Fruit fly (Drosophila melanogaster) whole organism, embryonic: ENCODE data around the gene PH4alphaPV.

Experiments used
- Ada2b ChIP-seq: fragments of 200-800 bp; sonication (Bioruptor generic); IDR thresholded peaks from 2 replicates; pipeline ENCODE4 v1.3.6; 2022; ENCODE audit warnings: missing biosample characterization, missing genetic modification characterization
- Aef1 ChIP-seq: fragments of 200-800 bp; sonication (Bioruptor generic); IDR thresholded peaks from 3 replicates; pipeline ENCODE4 v1.3.6; 2022; ENCODE audit warnings: missing biosample characterization, missing genetic modification characterization
- B-H1 ChIP-seq: fragments of 200-800 bp; sonication (Bioruptor generic); IDR thresholded peaks from 3 replicates; pipeline ENCODE4 v1.3.6; 2022; ENCODE audit warnings: missing biosample characterization, missing genetic modification characterization
- BtbVII ChIP-seq: fragments of 200-800 bp; sonication (Bioruptor generic); optimal IDR thresholded peaks from 3 replicates; lab custom pipeline; 2017; ENCODE audit warnings: missing biosample characterization, mild to moderate bottlenecking, missing genetic modification characterization
- CG10274 ChIP-seq: fragments of 200-800 bp; sonication (Bioruptor generic); optimal IDR thresholded peaks from 3 replicates; lab custom pipeline; 2017; ENCODE audit warnings: missing biosample characterization, mild to moderate bottlenecking, missing genetic modification characterization
- CG10565 ChIP-seq: fragments of 200-800 bp; sonication (Bioruptor generic); optimal IDR thresholded peaks from 3 replicates; lab custom pipeline; 2016; ENCODE audit warnings: missing biosample characterization, mild to moderate bottlenecking, missing genetic modification characterization
- CG11456 ChIP-seq: fragments of 200-800 bp; sonication (Bioruptor generic); IDR thresholded peaks from 3 replicates; pipeline ENCODE4 v1.3.6; 2022; ENCODE audit warnings: missing biosample characterization, missing genetic modification characterization
- CG17328 ChIP-seq: fragments of 200-800 bp; sonication (Bioruptor generic); IDR thresholded peaks from 2 replicates; pipeline ENCODE4 v1.3.6; 2022; ENCODE audit warnings: missing biosample characterization, missing genetic modification characterization
- CG17361 ChIP-seq: fragments of 200-800 bp; sonication (Bioruptor generic); IDR thresholded peaks from 3 replicates; pipeline ENCODE4 v1.3.6; 2022; ENCODE audit warnings: missing biosample characterization, missing genetic modification characterization
- CG17612 ChIP-seq: fragments of 200-800 bp; sonication (Bioruptor generic); IDR thresholded peaks from 2 replicates; pipeline ENCODE4 v1.3.6; 2022; ENCODE audit warnings: missing biosample characterization, missing genetic modification characterization
- CG18011 ChIP-seq: fragments of 200-800 bp; sonication (Bioruptor generic); optimal IDR thresholded peaks from 2 replicates; lab custom pipeline; 2017; ENCODE audit warnings: missing biosample characterization, missing genetic modification characterization, mild to moderate bottlenecking, moderate library complexity, missing genotype
- CG18476 ChIP-seq: fragments of 200-800 bp; sonication (Bioruptor generic); optimal IDR thresholded peaks from 2 replicates; lab custom pipeline; 2016; ENCODE audit warnings: missing biosample characterization, mild to moderate bottlenecking, missing genetic modification characterization
- CG2678 ChIP-seq: fragments of 200-800 bp; sonication (Bioruptor generic); optimal IDR thresholded peaks from 3 replicates; lab custom pipeline; 2019; ENCODE audit warnings: missing biosample characterization, mild to moderate bottlenecking, missing genetic modification characterization, moderate library complexity
- CG34422 ChIP-seq: fragments of 200-800 bp; sonication (Bioruptor generic); IDR thresholded peaks from 3 replicates; pipeline ENCODE4 v1.3.6; 2022; ENCODE audit warnings: missing biosample characterization, missing genetic modification characterization
- CG3847 ChIP-seq: fragments of 200-800 bp; sonication (Bioruptor generic); IDR thresholded peaks from 2 replicates; pipeline ENCODE4 v1.3.6; 2022; ENCODE audit warnings: missing biosample characterization, missing genetic modification characterization
- CG4360 ChIP-seq: fragments of 200-800 bp; sonication (Bioruptor generic); IDR thresholded peaks from 2 replicates; pipeline ENCODE4 v1.3.6; 2022; ENCODE audit warnings: missing biosample characterization, missing genetic modification characterization
- CG4404 ChIP-seq: fragments of 200-800 bp; sonication (Bioruptor generic); IDR thresholded peaks from 2 replicates; pipeline ENCODE4 v1.3.6; 2022; ENCODE audit warnings: missing biosample characterization, missing genetic modification characterization
- CG7786 ChIP-seq: fragments of 200-800 bp; sonication (Bioruptor generic); optimal IDR thresholded peaks from 2 replicates; lab custom pipeline; 2016; ENCODE audit warnings: missing biosample characterization, missing genetic modification characterization
- CG8089 ChIP-seq: fragments of 200-800 bp; sonication (Bioruptor generic); optimal IDR thresholded peaks from 3 replicates; lab custom pipeline; 2016; ENCODE audit warnings: missing biosample characterization, missing genetic modification characterization
- CG8290 ChIP-seq, 3 experiments: fragments of 200-800 bp; sonication (Bioruptor generic); optimal IDR thresholded peaks; 2 replicates each; lab custom pipeline; 2016 to 2019; ENCODE audit warnings: missing biosample characterization in 3 of 3, missing genetic modification characterization in 3 of 3, mild to moderate bottlenecking in 2 of 3, moderate library complexity in 1 of 3
- CG8765 ChIP-seq: fragments of 200-800 bp; sonication (Bioruptor generic); IDR thresholded peaks from 2 replicates; pipeline ENCODE4 v1.3.6; 2022; ENCODE audit warnings: missing biosample characterization, missing genetic modification characterization
- CTCF ChIP-seq: fragments of 200-800 bp; sonication (Bioruptor generic); optimal IDR thresholded peaks from 2 replicates; lab custom pipeline; 2017; ENCODE audit warnings: missing biosample characterization, mild to moderate bottlenecking, missing genetic modification characterization, moderate library complexity
- CoRest ChIP-seq: fragments of 200-800 bp; sonication (Bioruptor generic); optimal IDR thresholded peaks from 3 replicates; lab custom pipeline; 2018; ENCODE audit warnings: missing biosample characterization, mild to moderate bottlenecking, missing genetic modification characterization, moderate library complexity
- Dad ChIP-seq: fragments of 200-800 bp; sonication (Bioruptor generic); optimal IDR thresholded peaks from 3 replicates; lab custom pipeline; 2016; ENCODE audit warnings: missing biosample characterization, missing genetic modification characterization
- Hand ChIP-seq: fragments of 200-800 bp; sonication (Bioruptor generic); optimal IDR thresholded peaks from 2 replicates; lab custom pipeline; 2017; ENCODE audit warnings: mild to moderate bottlenecking, missing biosample characterization, missing genetic modification reagents, missing genetic modification characterization
- Hmr ChIP-seq: fragments of 200-800 bp; sonication (Bioruptor generic); optimal IDR thresholded peaks from 3 replicates; lab custom pipeline; 2017; ENCODE audit warnings: mild to moderate bottlenecking, missing biosample characterization, missing genetic modification reagents, missing genetic modification characterization
- Lim3 ChIP-seq: fragments of 200-800 bp; sonication (Bioruptor generic); IDR thresholded peaks from 2 replicates; pipeline ENCODE4 v1.3.6; 2022; ENCODE audit warnings: missing biosample characterization, missing genetic modification characterization
- Mrtf ChIP-seq: fragments of 200-800 bp; sonication (Bioruptor generic); IDR thresholded peaks from 3 replicates; pipeline ENCODE4 v1.3.6; 2022; ENCODE audit warnings: missing biosample characterization, missing genetic modification characterization
- Myb ChIP-seq: fragments of 200-800 bp; sonication (Bioruptor generic); optimal IDR thresholded peaks from 2 replicates; lab custom pipeline; 2016; ENCODE audit warnings: missing biosample characterization, missing genetic modification characterization
- Ptx1 ChIP-seq: fragments of 200-800 bp; sonication (Bioruptor generic); IDR thresholded peaks from 2 replicates; pipeline ENCODE4 v1.3.6; 2022; ENCODE audit warnings: missing biosample characterization, missing genetic modification characterization
- al ChIP-seq: fragments of 200-800 bp; sonication (Bioruptor generic); IDR thresholded peaks from 2 replicates; pipeline ENCODE4 v1.3.6; 2022; ENCODE audit warnings: missing biosample characterization, missing genetic modification characterization
- ara ChIP-seq: fragments of 200-800 bp; sonication (Bioruptor generic); IDR thresholded peaks from 2 replicates; pipeline ENCODE4 v1.3.6; 2022; ENCODE audit warnings: missing biosample characterization, missing genetic modification characterization
- cas ChIP-seq: fragments of 200-800 bp; sonication (Bioruptor generic); IDR thresholded peaks from 2 replicates; pipeline ENCODE4 v1.3.6; 2022; ENCODE audit warnings: missing biosample characterization, missing genetic modification characterization
- chinmo ChIP-seq: fragments of 200-800 bp; sonication (Bioruptor generic); IDR thresholded peaks from 4 replicates; pipeline ENCODE4 v1.3.6; 2022; ENCODE audit warnings: missing biosample characterization, missing genetic modification characterization; ENCODE audit not compliant: partially characterized antibody
- chn ChIP-seq: fragments of 200-800 bp; sonication (Bioruptor generic); optimal IDR thresholded peaks from 2 replicates; lab custom pipeline; 2016; ENCODE audit warnings: missing biosample characterization, missing genetic modification characterization
- dysf ChIP-seq: fragments of 200-800 bp; sonication (Bioruptor generic); IDR thresholded peaks from 3 replicates; pipeline ENCODE4 v1.3.6; 2022; ENCODE audit warnings: missing biosample characterization, missing genetic modification characterization
- fd102C ChIP-seq: fragments of 200-800 bp; sonication (Bioruptor generic); optimal IDR thresholded peaks from 2 replicates; lab custom pipeline; 2018; ENCODE audit warnings: missing biosample characterization, mild to moderate bottlenecking, missing genetic modification characterization, moderate library complexity
- gfzf ChIP-seq: fragments of 200-800 bp; sonication (Bioruptor generic); optimal IDR thresholded peaks from 2 replicates; lab custom pipeline; 2016; ENCODE audit warnings: missing biosample characterization, mild to moderate bottlenecking, missing genetic modification characterization, moderate library complexity
- gro ChIP-seq: fragments of 200-800 bp; sonication (Bioruptor generic); optimal IDR thresholded peaks from 2 replicates; lab custom pipeline; 2016; ENCODE audit warnings: missing biosample characterization, missing genetic modification characterization
- gt ChIP-seq: fragments of 200-800 bp; sonication (Bioruptor generic); IDR thresholded peaks from 2 replicates; pipeline ENCODE4 v1.3.6; 2022; ENCODE audit warnings: missing biosample characterization, missing genetic modification characterization
- h ChIP-seq: fragments of >200 bp; optimal IDR thresholded peaks from 2 replicates; lab custom pipeline; 2017
- kah ChIP-seq: fragments of 200-800 bp; sonication (Bioruptor generic); optimal IDR thresholded peaks from 2 replicates; lab custom pipeline; 2018; ENCODE audit warnings: missing biosample characterization, mild to moderate bottlenecking, missing genetic modification characterization
- lbe ChIP-seq: fragments of 200-800 bp; sonication (Bioruptor generic); optimal IDR thresholded peaks from 2 replicates; lab custom pipeline; 2016; ENCODE audit warnings: missing biosample characterization, mild to moderate bottlenecking, missing genetic modification characterization
- peb ChIP-seq: fragments of 200-800 bp; sonication (Bioruptor generic); IDR thresholded peaks from 2 replicates; pipeline ENCODE4 v1.3.6; 2022; ENCODE audit warnings: missing biosample characterization, missing genetic modification characterization
- salm ChIP-seq: fragments of 200-800 bp; sonication (Bioruptor generic); optimal IDR thresholded peaks from 2 replicates; lab custom pipeline; 2018; ENCODE audit warnings: missing biosample characterization, mild to moderate bottlenecking, missing genetic modification characterization
- sc ChIP-seq, 3 experiments: fragments of >200 bp in 2 of 3; fragments of 200-800 bp in 1 of 3; sonication (Bioruptor generic) in 1 of 3; optimal IDR thresholded peaks; 2 replicates in 2 of 3; 3 replicates in 1 of 3; lab custom pipeline; 2017; ENCODE audit warnings: mild to moderate bottlenecking in 1 of 3, missing biosample characterization in 1 of 3, missing genetic modification characterization in 1 of 3, missing genetic modification reagents in 1 of 3
- shn ChIP-seq: fragments of 200-800 bp; sonication (Bioruptor generic); optimal IDR thresholded peaks from 3 replicates; lab custom pipeline; 2016; ENCODE audit warnings: missing biosample characterization, missing genetic modification characterization
- sr ChIP-seq: fragments of 200-800 bp; sonication (Bioruptor generic); IDR thresholded peaks from 3 replicates; pipeline ENCODE4 v1.3.6; 2022; ENCODE audit warnings: missing biosample characterization, missing genetic modification characterization
- ttk ChIP-seq: fragments of 200-800 bp; sonication (Bioruptor generic); IDR thresholded peaks from 2 replicates; pipeline ENCODE4 v2.1.2; 2022; ENCODE audit warnings: missing biosample characterization, missing genetic modification characterization
- usp ChIP-seq: fragments of >200 bp; optimal IDR thresholded peaks from 2 replicates; lab custom pipeline; 2017; ENCODE audit warnings: missing biosample characterization, missing genetic modification characterization

The PH4alphaPV gene

DNA sequence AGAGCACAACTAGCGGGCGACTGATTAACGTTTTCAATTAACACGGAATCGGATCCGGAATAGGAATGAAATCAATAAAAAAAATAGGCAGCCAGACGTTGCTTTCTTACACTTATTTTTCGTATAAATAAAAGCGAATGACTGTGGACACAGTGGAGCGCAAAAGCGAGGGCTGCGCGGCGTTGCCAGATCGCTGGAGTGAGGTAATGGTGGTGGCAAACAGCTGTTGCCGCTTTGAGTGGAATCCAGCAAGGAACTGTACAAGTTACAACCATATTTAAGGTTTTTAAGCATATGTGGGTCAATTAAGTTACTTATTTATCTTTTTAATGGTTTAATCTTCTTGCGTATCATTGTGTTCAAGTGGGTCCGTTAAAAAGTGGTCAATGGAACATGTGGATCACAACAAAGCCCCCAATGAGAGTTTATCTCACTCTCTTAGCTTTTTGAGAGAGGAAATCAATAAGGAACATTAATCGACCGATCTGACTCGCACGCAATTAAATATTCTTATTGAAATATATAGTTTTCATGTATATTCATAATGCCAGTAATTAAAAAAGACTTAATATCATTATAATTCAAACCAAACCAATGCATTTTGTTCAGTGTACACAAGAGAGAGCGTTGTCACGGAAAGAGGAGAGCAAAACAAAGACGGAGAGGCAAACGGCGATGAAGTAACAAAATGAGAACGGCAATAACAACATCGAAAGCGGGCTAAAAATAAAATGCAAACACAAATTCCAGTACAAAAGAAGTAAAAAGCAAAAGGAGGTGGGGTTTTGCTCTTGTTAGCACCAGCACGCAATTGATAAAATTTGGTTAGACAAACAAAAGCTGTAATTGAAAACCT, 48.0 kb downstream of the PH4alphaPV start (continued):
- TF ChIP-seq dysf (GFP tag; lab: Robert Waterston, UW) (peak; percentile 92), CG8089 (peak; percentile 69), gt (GFP tag; lab: Robert Waterston, UW) (peak; percentile 57; the same call in 1 of the 2 replicates), gro (GFP tag; lab: Kevin White, UChicago) (peak; percentile 94), Ada2b (GFP tag; lab: Robert Waterston, UW) (peak; percentile 93), sr (GFP tag; lab: Robert Waterston, UW) (peak; percentile 81), CG17328 (GFP tag; lab: Robert Waterston, UW) (peak; percentile 96), CG8765 (GFP tag; lab: Robert Waterston, UW) (peak; percentile 63), Dad (peak; percentile 86), Hand (GFP tag; lab: Kevin White, UChicago) (peak; percentile 83), CG8290 (GFP tag; optimal IDR thresholded peaks at IDR 0.05; lab: Kevin White, UChicago) (peak; percentile 79), CG8290 (tag; optimal IDR thresholded peaks at IDR 0.05; lab: Kevin White, UChicago) (peak in 1 of 2 experiments; percentile 80), Myb (GFP tag; lab: Kevin White, UChicago) (peak; percentile 67), peb (GFP tag; lab: Robert Waterston, UW) (peak; percentile 86), kah (GFP tag; lab: Kevin White, UChicago) (peak; percentile 70), CG18011 (GFP tag; lab: Kevin White, UChicago) (peak; percentile 81), gfzf (GFP tag; lab: Kevin White, UChicago) (no peak), CG7786 (GFP tag; lab: Kevin White, UChicago) (peak; percentile 87), ttk (GFP tag; lab: Robert Waterston, UW) (peak; percentile 89), CG4404 (GFP tag; lab: Robert Waterston, UW) (peak; percentile 51), shn (GFP tag; lab: Kevin White, UChicago) (peak; percentile 74), CoRest (tag; lab: Kevin White, UChicago) (peak; percentile 88), CG34422 (GFP tag; lab: Robert Waterston, UW) (peak; percentile 96), usp (GFP tag; lab: Kevin White, UChicago) (no peak), Lim3 (GFP tag; lab: Robert Waterston, UW) (peak; percentile 77), CG10274 (peak; percentile 67), B-H1 (GFP tag; lab: Robert Waterston, UW) (peak; percentile 95), Aef1 (GFP tag; lab: Robert Waterston, UW) (peak; percentile 88), chn (GFP tag; lab: Kevin White, UChicago) (peak; percentile 82), Ptx1 (peak; percentile 91), CG17612 (peak; percentile 83), CG4360 (peak; percentile 69), cas (GFP tag; lab: Robert Waterston, UW) (peak; percentile 84), ara (GFP tag; lab: Robert Waterston, UW) (peak; percentile 93), h (lab: Kevin White, UChicago) (no peak), fd102C (peak; percentile 56), CG2678 (tag; lab: Kevin White, UChicago) (peak; percentile 93), lbe (GFP tag; lab: Kevin White, UChicago) (peak; percentile 92), CG17361 (GFP tag; lab: Robert Waterston, UW) (peak; percentile 89), CG10565 (no peak), chinmo (GFP tag; lab: Robert Waterston, UW) (peak; percentile 52; the same call in 1 of the 4 replicates), CG11456 (GFP tag; lab: Robert Waterston, UW) (peak; percentile 92), CTCF (GFP tag; lab: Kevin White, UChicago) (peak; percentile 27), al (peak; percentile 85), Hmr (peak; percentile 93), sc (optimal IDR thresholded peaks at IDR 0.05; lab: Kevin White, UChicago) (no peak), sc (GFP tag; optimal IDR thresholded peaks at IDR 0.05; lab: Kevin White, UChicago) (peak; percentile 80), CG18476 (GFP tag; lab: Kevin White, UChicago) (peak; percentile 92), Mrtf (GFP tag; lab: Robert Waterston, UW) (peak; percentile 87), CG3847 (GFP tag; lab: Robert Waterston, UW) (peak; percentile 90), salm (tag; lab: Kevin White, UChicago) (peak; percentile 87), BtbVII (peak; percentile 88)
